Fruit fly (Drosophila melanogaster) Kc167 (cell line): Measurements from ENCODE around the gene CG42847.

Source experiments
- Myc ChIP-seq: fragments of >200 bp; optimal IDR thresholded peaks from 2 replicates; lab custom pipeline; 2017; ENCODE audit warnings: missing external identifiers
- Sin3A ChIP-seq: fragments of >200 bp; optimal IDR thresholded peaks from 2 replicates; lab custom pipeline; 2018; ENCODE audit warnings: missing external identifiers
- h ChIP-seq: fragments of >200 bp; optimal IDR thresholded peaks from 3 replicates; lab custom pipeline; 2018; ENCODE audit warnings: missing external identifiers
- insv ChIP-seq: fragments of >200 bp; optimal IDR thresholded peaks from 3 replicates; lab custom pipeline; 2018; ENCODE audit warnings: missing external identifiers
- psq ChIP-seq: fragments of >200 bp; optimal IDR thresholded peaks from 2 replicates; lab custom pipeline; 2017; ENCODE audit warnings: missing external identifiers
- ttk ChIP-seq: sonication (Bioruptor generic); optimal IDR thresholded peaks from 2 replicates; lab custom pipeline; 2017; ENCODE audit warnings: missing external identifiers

dm6 chr2L:9388013-9388605, 39.6 kb upstream of the CG42847 start:
- TF ChIP-seq insv (lab: Kevin White, UChicago) (no peak), psq (lab: Kevin White, UChicago) (no peak), ttk (lab: Kevin White, UChicago) (no peak), Myc (lab: Kevin White, UChicago) (no peak), Sin3A (lab: Kevin White, UChicago) (no peak), h (no peak)
